Worm (Caenorhabditis elegans) whole organism, L3 larva: ENCODE measurements around the gene oac-21.
"Not testable (repeated sequence)": the region's sequence is repeated elsewhere in the genome, so short reads cannot be mapped to it uniquely, and the experiment has no call there.

Experiments used
- aly-2 ChIP-seq: fragments of 150-350 bp; optimal IDR thresholded peaks from 2 replicates; lab custom pipeline; 2014; ENCODE audit warnings: missing biosample characterization, missing genetic modification characterization
- ama-1 ChIP-seq: fragments of 150-350 bp; optimal IDR thresholded peaks from 2 replicates; lab custom pipeline; 2018
- ceh-16 ChIP-seq: sonication (generic microtip); optimal IDR thresholded peaks from 2 replicates; lab custom pipeline; 2017; ENCODE audit warnings: missing biosample characterization, missing genetic modification characterization
- ceh-28 ChIP-seq: fragments of 150-350 bp; optimal IDR thresholded peaks from 2 replicates; lab custom pipeline; 2014; ENCODE audit warnings: missing biosample characterization, missing genetic modification reagents, missing genetic modification characterization
- ceh-82 ChIP-seq: fragments of 150-350 bp; optimal IDR thresholded peaks from 2 replicates; lab custom pipeline; 2014; ENCODE audit warnings: missing biosample characterization, missing genetic modification characterization
- ceh-9 ChIP-seq: sonication (generic microtip); optimal IDR thresholded peaks from 2 replicates; lab custom pipeline; 2018; ENCODE audit warnings: missing biosample characterization, missing genetic modification characterization
- daf-12 ChIP-seq: fragments of 150-350 bp; optimal IDR thresholded peaks from 2 replicates; lab custom pipeline; 2014; ENCODE audit warnings: missing biosample characterization, missing genetic modification reagents, missing genetic modification characterization
- egl-27 ChIP-seq: sonication (generic microtip); optimal IDR thresholded peaks from 4 replicates; lab custom pipeline; 2017; ENCODE audit warnings: missing biosample characterization, missing genetic modification reagents, missing genetic modification characterization
- egl-5 ChIP-seq: fragments of 150-350 bp; optimal IDR thresholded peaks from 2 replicates; lab custom pipeline; 2017; ENCODE audit warnings: missing biosample characterization, missing genetic modification reagents, missing genetic modification characterization, inconsistent platforms
- elt-1 ChIP-seq: fragments of 150-350 bp; optimal IDR thresholded peaks from 2 replicates; lab custom pipeline; 2014; ENCODE audit warnings: missing biosample characterization, missing genetic modification characterization
- elt-3 ChIP-seq, 3 experiments: fragments of 150-350 bp in 1 of 3; sonication (generic microtip) in 2 of 3; optimal IDR thresholded peaks; 2 replicates in 2 of 3; 4 replicates in 1 of 3; lab custom pipeline; 2014 to 2017; ENCODE audit warnings: missing biosample characterization in 3 of 3, missing genetic modification characterization in 3 of 3
- eor-1 ChIP-seq, 2 experiments: fragments of 150-350 bp; optimal IDR thresholded peaks; 2 replicates each; lab custom pipeline; 2014 to 2018; ENCODE audit warnings: missing biosample characterization in 2 of 2, missing genetic modification characterization in 2 of 2
- fkh-2 ChIP-seq: fragments of 150-350 bp; optimal IDR thresholded peaks from 2 replicates; lab custom pipeline; 2014; ENCODE audit warnings: missing biosample characterization, missing genetic modification reagents, missing genetic modification characterization
- fos-1 ChIP-seq: fragments of 150-350 bp; optimal IDR thresholded peaks from 2 replicates; lab custom pipeline; 2014; ENCODE audit warnings: missing biosample characterization, missing genetic modification characterization
- jun-1 ChIP-seq: fragments of 150-350 bp; optimal IDR thresholded peaks from 2 replicates; lab custom pipeline; 2014; ENCODE audit warnings: missing biosample characterization, missing genetic modification reagents, missing genetic modification characterization
- lin-39 ChIP-seq: fragments of 150-350 bp; optimal IDR thresholded peaks from 2 replicates; lab custom pipeline; 2018; ENCODE audit warnings: missing biosample characterization, missing genetic modification reagents, missing genetic modification characterization
- lsy-12 ChIP-seq: sonication (generic microtip); optimal IDR thresholded peaks from 2 replicates; lab custom pipeline; 2016; ENCODE audit warnings: mild to moderate bottlenecking, missing genetic modification characterization, missing compliant biosample characterization
- mdl-1 ChIP-seq: fragments of 150-350 bp; optimal IDR thresholded peaks from 2 replicates; lab custom pipeline; 2014; ENCODE audit warnings: missing biosample characterization, missing genetic modification characterization
- mml-1 ChIP-seq: fragments of 150-350 bp; sonication (generic microtip); optimal IDR thresholded peaks from 3 replicates; lab custom pipeline; 2014; ENCODE audit warnings: missing biosample characterization, missing genetic modification characterization
- nfya-1 ChIP-seq: sonication (generic microtip); optimal IDR thresholded peaks from 2 replicates; lab custom pipeline; 2017; ENCODE audit warnings: missing genetic modification characterization, mild to moderate bottlenecking, missing compliant biosample characterization, antibody characterized with exemption, moderate library complexity; ENCODE audit not compliant: insufficient read depth
- nhr-11 ChIP-seq: fragments of 150-350 bp; optimal IDR thresholded peaks from 2 replicates; lab custom pipeline; 2014; ENCODE audit warnings: missing biosample characterization, missing genetic modification characterization
- nhr-12 ChIP-seq: fragments of 150-350 bp; optimal IDR thresholded peaks from 2 replicates; lab custom pipeline; 2014; ENCODE audit warnings: missing biosample characterization, missing genetic modification characterization
- nhr-23 ChIP-seq: fragments of 150-350 bp; optimal IDR thresholded peaks from 2 replicates; lab custom pipeline; 2014; ENCODE audit warnings: missing biosample characterization, missing genetic modification reagents, missing genetic modification characterization
- nhr-237 ChIP-seq: fragments of 150-350 bp; optimal IDR thresholded peaks from 2 replicates; lab custom pipeline; 2014; ENCODE audit warnings: missing biosample characterization, missing genetic modification characterization
- nhr-25 ChIP-seq: sonication (generic microtip); optimal IDR thresholded peaks from 2 replicates; lab custom pipeline; 2017; ENCODE audit warnings: missing biosample characterization, missing genetic modification characterization
- nhr-28 ChIP-seq: fragments of 150-350 bp; optimal IDR thresholded peaks from 2 replicates; lab custom pipeline; 2014; ENCODE audit warnings: missing biosample characterization, missing genetic modification characterization
- nhr-43 ChIP-seq: sonication (generic microtip); optimal IDR thresholded peaks from 2 replicates; lab custom pipeline; 2016; ENCODE audit warnings: mild to moderate bottlenecking, missing genetic modification characterization, missing compliant biosample characterization; ENCODE audit not compliant: poor library complexity, severe bottlenecking
- nhr-77 ChIP-seq: fragments of 150-350 bp; optimal IDR thresholded peaks from 2 replicates; lab custom pipeline; 2014; ENCODE audit warnings: missing biosample characterization, missing genetic modification characterization
- sea-2 ChIP-seq: fragments of 150-350 bp; sonication (generic microtip); optimal IDR thresholded peaks from 4 replicates; lab custom pipeline; 2014; ENCODE audit warnings: missing biosample characterization, missing genetic modification reagents, missing genetic modification characterization
- skn-1 ChIP-seq: fragments of 150-350 bp; optimal IDR thresholded peaks from 2 replicates; lab custom pipeline; 2014; ENCODE audit warnings: missing biosample characterization, missing genetic modification characterization
- snpc-4 ChIP-seq: fragments of 150-350 bp; optimal IDR thresholded peaks from 2 replicates; lab custom pipeline; 2014; ENCODE audit warnings: missing biosample characterization, missing genetic modification characterization
- tbx-2 ChIP-seq: sonication (generic microtip); optimal IDR thresholded peaks from 2 replicates; lab custom pipeline; 2016; ENCODE audit warnings: mild to moderate bottlenecking, missing genetic modification characterization, missing compliant biosample characterization
- unc-39 ChIP-seq: sonication (generic microtip); optimal IDR thresholded peaks from 4 replicates; lab custom pipeline; 2017; ENCODE audit warnings: missing biosample characterization, missing genetic modification characterization
- unc-62 ChIP-seq: fragments of 150-350 bp; sonication (generic microtip); optimal IDR thresholded peaks from 4 replicates; lab custom pipeline; 2014; ENCODE audit warnings: missing biosample characterization, missing genetic modification reagents, missing genetic modification characterization
- zag-1 ChIP-seq: fragments of 150-350 bp; optimal IDR thresholded peaks from 2 replicates; lab custom pipeline; 2014; ENCODE audit warnings: missing biosample characterization, missing genetic modification characterization
- ztf-11 ChIP-seq: fragments of 150-350 bp; optimal IDR thresholded peaks from 2 replicates; lab custom pipeline; 2014; ENCODE audit warnings: missing biosample characterization, missing genetic modification characterization

Gene oac-21

DNA sequence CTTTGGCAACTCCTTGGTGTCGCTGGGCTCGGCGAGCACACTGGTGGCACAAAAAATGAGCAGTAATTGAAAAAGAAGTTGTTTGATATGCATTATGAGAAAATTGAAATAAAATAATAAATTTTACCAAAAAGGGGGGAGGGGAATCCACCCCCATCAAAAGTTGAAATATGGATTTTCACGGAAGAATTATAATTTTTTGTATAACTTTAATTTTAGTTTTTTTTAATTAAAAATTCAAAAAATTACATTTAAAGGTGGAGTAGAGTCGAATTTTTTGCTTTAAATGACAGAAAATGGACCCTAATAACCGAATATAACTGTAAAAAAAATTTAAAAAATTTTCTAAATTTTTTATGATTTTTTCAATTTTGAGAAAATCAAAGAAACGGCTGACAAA lies 22.8 kb downstream of the oac-21 start, which contains the start of gene F56D6.18:
F56D6.18 (minus strand) TSS at position 101 of the 400 bp plus-strand sequence.
- not testable (repeated sequence) for TF ChIP-seq aly-2 (tag; lab: Kevin White, UChicago); egl-27 (tag; lab: Kevin White, UChicago); lsy-12

- no peak for TF ChIP-seq nhr-237 (tag; lab: Kevin White, UChicago)
- no peak for TF ChIP-seq nhr-28 (tag; lab: Kevin White, UChicago)
- no peak for TF ChIP-seq nhr-11 (tag; lab: Kevin White, UChicago)
- TF ChIP-seq nhr-23 (tag; lab: Kevin White, UChicago): no peak
- TF ChIP-seq elt-3 (tag; optimal IDR thresholded peaks at IDR 0.05; lab: Kevin White, UChicago): no peak
- no peak for TF ChIP-seq ceh-16
- TF ChIP-seq ceh-28: no peak
- no peak for TF ChIP-seq skn-1 (tag; lab: Kevin White, UChicago)
- no peak for TF ChIP-seq aly-2 (tag; lab: Kevin White, UChicago)
- no peak for TF ChIP-seq zag-1 (tag; lab: Kevin White, UChicago)
- no peak for TF ChIP-seq lin-39 (tag; lab: Kevin White, UChicago)
- TF ChIP-seq ceh-9 (tag; lab: Kevin White, UChicago): no peak
- TF ChIP-seq nhr-25 (tag; lab: Kevin White, UChicago): no peak
- TF ChIP-seq nhr-77 (tag; lab: Kevin White, UChicago): no peak
- no peak for TF ChIP-seq unc-39 (tag; lab: Kevin White, UChicago)
- TF ChIP-seq nhr-12 (tag; lab: Kevin White, UChicago): no peak
- no peak for TF ChIP-seq nhr-43 (tag; lab: Kevin White, UChicago)
- TF ChIP-seq egl-27 (tag; lab: Kevin White, UChicago): no peak
- TF ChIP-seq daf-12 (tag; lab: Kevin White, UChicago): no peak
Observed at ce11 chrIV:3912598-3912997, 23.5 kb downstream of the oac-21 start, which contains the start of gene F56D6.20. F56D6.20 (plus strand) TSS chrIV:3912898.

- TF ChIP-seq snpc-4 (tag; lab: Kevin White, UChicago): no peak
- TF ChIP-seq skn-1 (tag; lab: Kevin White, UChicago): no peak
- TF ChIP-seq elt-3 (tag; optimal IDR thresholded peaks at IDR 0.05; lab: Kevin White, UChicago): no peak
- no peak for TF ChIP-seq ama-1 (lab: Kevin White, UChicago)
- no peak for TF ChIP-seq nhr-237 (tag; lab: Kevin White, UChicago)
- no peak for TF ChIP-seq nhr-11 (tag; lab: Kevin White, UChicago)
- no peak for TF ChIP-seq tbx-2 (tag; lab: Kevin White, UChicago)
- TF ChIP-seq mdl-1 (tag; lab: Kevin White, UChicago): no peak
- no peak for TF ChIP-seq eor-1 (tag; optimal IDR thresholded peaks at IDR 0.05; lab: Kevin White, UChicago)
- no peak for TF ChIP-seq sea-2
- TF ChIP-seq ceh-16: no peak
- no peak for TF ChIP-seq lsy-12
- no peak for TF ChIP-seq daf-12 (tag; lab: Kevin White, UChicago)
- no peak for TF ChIP-seq ceh-9 (tag; lab: Kevin White, UChicago)
- TF ChIP-seq fos-1 (tag; lab: Kevin White, UChicago): no peak
- no peak for TF ChIP-seq ceh-82
- TF ChIP-seq aly-2 (tag; lab: Kevin White, UChicago): no peak
- no peak for TF ChIP-seq unc-62
- no peak for TF ChIP-seq nhr-43 (tag; lab: Kevin White, UChicago)
- no peak for TF ChIP-seq jun-1 (tag; lab: Kevin White, UChicago)
Observed at ce11 chrIV:3914462-3914861, 25.4 kb downstream of the oac-21 start, which contains the start of gene F56D6.19. F56D6.19 (plus strand) TSS chrIV:3914762.

DNA sequence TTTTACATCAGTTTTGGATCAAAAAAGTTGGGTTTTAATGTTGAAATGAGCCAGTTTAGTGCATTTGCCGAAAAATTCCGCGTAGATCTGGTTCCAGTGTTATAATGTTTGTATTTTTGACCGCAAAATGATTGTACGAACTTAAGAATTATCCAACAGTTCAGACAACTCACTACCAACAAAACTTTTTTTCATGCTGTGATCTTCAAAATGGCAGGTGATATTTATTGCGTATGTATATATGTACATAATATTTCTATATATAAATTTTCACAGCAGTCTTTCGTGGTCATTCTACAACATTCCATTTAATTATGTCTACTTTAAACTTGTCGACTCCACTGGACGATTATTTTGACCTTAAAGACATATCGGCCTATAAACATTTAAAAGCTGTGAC lies 26.2 kb downstream of the oac-21 start, which contains the start of gene srz-20:
srz-20 (plus strand) TSS at position 301 of the 400 bp plus-strand sequence.
- TF ChIP-seq ceh-16: no peak
- no peak for TF ChIP-seq nhr-12 (tag; lab: Kevin White, UChicago)
- no peak for TF ChIP-seq lsy-12
- TF ChIP-seq ceh-9 (tag; lab: Kevin White, UChicago): no peak
- TF ChIP-seq skn-1 (tag; lab: Kevin White, UChicago): no peak
- no peak for TF ChIP-seq ceh-82
- TF ChIP-seq elt-1: no peak
- TF ChIP-seq aly-2 (tag; lab: Kevin White, UChicago): no peak
- TF ChIP-seq fos-1 (tag; lab: Kevin White, UChicago): no peak
- no peak for TF ChIP-seq lin-39 (tag; lab: Kevin White, UChicago)
- no peak for TF ChIP-seq ceh-28
- TF ChIP-seq ama-1 (lab: Kevin White, UChicago): no peak
- TF ChIP-seq nhr-23 (tag; lab: Kevin White, UChicago): no peak
- TF ChIP-seq egl-5 (tag; lab: Kevin White, UChicago): no peak
- TF ChIP-seq fkh-2 (tag; lab: Kevin White, UChicago): no peak
- no peak for TF ChIP-seq ztf-11 (tag; lab: Kevin White, UChicago)
- no peak for TF ChIP-seq jun-1 (tag; lab: Kevin White, UChicago)
- no peak for TF ChIP-seq daf-12 (tag; lab: Kevin White, UChicago)
- no peak for TF ChIP-seq nfya-1
- no peak for TF ChIP-seq mml-1 (tag; lab: Kevin White, UChicago)
